Worm (Caenorhabditis elegans): Measurements from ENCODE around the gene C43G2.3.

ce11 chrIV:6597298-6597697 is 19.3 kb downstream of the C43G2.3 start, which contains the start of gene F38A5.6:
- TF ChIP-seq med-1 (GFP tag; optimal IDR thresholded peaks at IDR 0.05; ENCODE audit: insufficient read depth) (no peak), tab-1 (GFP tag; IDR thresholded peaks at IDR 0.05) (no peak), ref-1 (GFP tag; conservative IDR thresholded peaks at IDR 0.05) (no peak), ztf-23 (GFP tag; IDR thresholded peaks at IDR 0.05) (no peak), T22C8.4 (GFP tag; IDR thresholded peaks at IDR 0.05) (no peak), ztf-29 (GFP tag; IDR thresholded peaks at IDR 0.05) (no peak)

Measured in whole organism, midembryonic.